Worm (Caenorhabditis elegans): ENCODE results near the gene gyg-1.
A peak's percentile ranks its signal among the peaks of the same experiment; 100 is the strongest.

The gyg-1 gene

ce11 chrX:3552948-3553347 lies 15.5 kb downstream of the gyg-1 start:
- TF ChIP-seq dao-5 (tag; optimal IDR thresholded peaks at IDR 0.05) (no peak), him-1 (tag; optimal IDR thresholded peaks at IDR 0.05) (no peak), W03F9.2 (tag; optimal IDR thresholded peaks at IDR 0.05) (no peak)

ce11 chrX:3553687-3554086 lies 16.3 kb downstream of the gyg-1 start:
- TF ChIP-seq dao-5 (tag; optimal IDR thresholded peaks at IDR 0.05): no peak
- no peak for TF ChIP-seq him-1 (tag; optimal IDR thresholded peaks at IDR 0.05)
- no peak for TF ChIP-seq W03F9.2 (tag; optimal IDR thresholded peaks at IDR 0.05)

ce11 chrX:3554117-3554516 lies 16.7 kb downstream of the gyg-1 start:
- TF ChIP-seq dao-5 (tag; optimal IDR thresholded peaks at IDR 0.05) (no peak), W03F9.2 (tag; optimal IDR thresholded peaks at IDR 0.05) (no peak), him-1 (tag; optimal IDR thresholded peaks at IDR 0.05) (no peak)

- TF ChIP-seq W03F9.2 (tag; optimal IDR thresholded peaks at IDR 0.05): no peak
Observed at ce11 chrX:3555930-3556329, 18.5 kb downstream of the gyg-1 start.

ce11 chrX:3563903-3564302 lies 26.5 kb downstream of the gyg-1 start, which contains the start of gene vit-4:
vit-4 (minus strand) TSS chrX:3563965.
- no peak for TF ChIP-seq him-1 (tag; optimal IDR thresholded peaks at IDR 0.05)
- no peak for TF ChIP-seq W03F9.2 (tag; optimal IDR thresholded peaks at IDR 0.05)
- no peak for TF ChIP-seq dao-5 (tag; optimal IDR thresholded peaks at IDR 0.05)

ce11 chrX:3566856-3567255 lies 29.4 kb downstream of the gyg-1 start:
- TF ChIP-seq W03F9.2 (tag; optimal IDR thresholded peaks at IDR 0.05) (no peak), dao-5 (tag; optimal IDR thresholded peaks at IDR 0.05) (no peak), him-1 (tag; optimal IDR thresholded peaks at IDR 0.05) (no peak)

DNA sequence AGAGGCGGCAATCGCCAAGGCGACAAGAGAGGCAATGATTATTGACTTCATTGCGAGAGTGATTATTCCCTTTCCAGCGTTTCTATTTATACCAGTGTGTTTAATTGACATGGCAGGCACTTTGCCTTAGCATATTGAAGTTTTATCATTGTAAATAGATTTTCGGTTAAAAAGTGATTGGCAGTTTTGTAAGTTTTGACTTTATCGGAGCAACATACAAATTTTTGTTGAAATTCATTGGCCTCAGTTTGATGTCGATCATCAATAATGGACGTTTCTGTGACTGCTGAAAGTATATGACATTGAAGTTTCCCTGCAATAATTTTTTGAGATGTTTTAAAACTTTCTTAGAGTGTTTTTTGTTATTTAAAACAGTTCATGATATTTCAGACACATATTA lies 35.1 kb downstream of the gyg-1 start, which contains the start of gene vit-3:
vit-3 (minus strand) TSS at position 60 of the 400 bp plus-strand sequence.
- TF ChIP-seq him-1 (tag; optimal IDR thresholded peaks at IDR 0.05): no peak
- TF ChIP-seq dao-5 (tag; optimal IDR thresholded peaks at IDR 0.05): no peak
- no peak for TF ChIP-seq W03F9.2 (tag; optimal IDR thresholded peaks at IDR 0.05)

DNA sequence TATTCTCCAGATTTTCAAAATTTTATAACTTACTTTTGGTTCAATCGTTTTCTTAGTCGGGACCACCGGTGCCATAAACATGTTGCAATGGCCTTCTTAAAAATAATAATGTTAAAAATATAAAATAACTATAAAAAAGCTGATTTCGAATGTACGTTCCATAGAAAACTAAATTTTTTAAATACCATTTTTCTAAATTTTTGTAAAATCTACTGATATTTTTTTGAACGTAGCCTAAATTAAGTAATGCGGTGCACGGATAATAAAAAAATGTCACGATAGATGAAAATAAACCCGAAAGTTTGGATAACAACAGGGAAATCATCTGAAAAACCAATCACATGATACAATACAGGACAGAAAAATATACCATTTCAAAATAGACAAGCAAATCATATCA lies 36.0 kb downstream of the gyg-1 start, which contains the start of gene T27A10.5:
T27A10.5 (minus strand) TSS at position 101 of the 400 bp plus-strand sequence.
- no peak for TF ChIP-seq him-1 (tag; optimal IDR thresholded peaks at IDR 0.05)
- TF ChIP-seq dao-5 (tag; optimal IDR thresholded peaks at IDR 0.05): no peak
- TF ChIP-seq W03F9.2 (tag; optimal IDR thresholded peaks at IDR 0.05): no peak

- TF ChIP-seq him-1 (tag; optimal IDR thresholded peaks at IDR 0.05): no peak
- TF ChIP-seq W03F9.2 (tag; optimal IDR thresholded peaks at IDR 0.05): peak; percentile 6
Observed at ce11 chrX:3576239-3576638, 38.8 kb downstream of the gyg-1 start, which contains the start of gene ckc-1. ckc-1 (plus strand) TSS chrX:3576606.

- TF ChIP-seq him-1 (tag; optimal IDR thresholded peaks at IDR 0.05) (no peak), W03F9.2 (tag; optimal IDR thresholded peaks at IDR 0.05) (no peak), dao-5 (tag; optimal IDR thresholded peaks at IDR 0.05) (no peak)
Observed at ce11 chrX:3581813-3582212, 44.4 kb downstream of the gyg-1 start.

- no peak for TF ChIP-seq W03F9.2 (tag; optimal IDR thresholded peaks at IDR 0.05)
Observed at ce11 chrX:3583436-3583835, 46.0 kb downstream of the gyg-1 start.

ce11 chrX:3584481-3584880 lies 47.0 kb downstream of the gyg-1 start:
- TF ChIP-seq W03F9.2 (tag; optimal IDR thresholded peaks at IDR 0.05) (no peak), him-1 (tag; optimal IDR thresholded peaks at IDR 0.05) (no peak), dao-5 (tag; optimal IDR thresholded peaks at IDR 0.05) (no peak)

DNA sequence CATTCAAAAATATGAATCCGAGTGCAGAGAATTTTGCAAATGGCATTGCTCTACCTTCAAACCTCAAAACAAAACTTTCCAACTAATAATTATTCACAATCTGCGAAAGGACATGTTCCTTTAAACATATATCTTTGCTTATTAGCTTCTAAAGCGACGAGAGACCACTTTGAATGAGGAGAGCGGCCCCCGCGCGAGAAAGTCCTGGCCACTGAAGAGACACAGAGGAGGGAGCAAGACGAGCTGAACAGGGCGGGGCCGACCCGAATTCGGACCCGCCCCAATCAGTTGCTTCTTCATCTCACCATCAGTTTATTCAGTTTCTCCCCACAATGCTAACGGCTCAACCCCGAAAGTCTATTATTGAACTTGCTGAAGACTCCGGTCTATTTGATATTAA lies 48.2 kb downstream of the gyg-1 start, which contains the start of gene T27A10.2:
T27A10.2 (plus strand) TSS at position 333 of the 400 bp plus-strand sequence.
- TF ChIP-seq dao-5 (tag; optimal IDR thresholded peaks at IDR 0.05): no peak
- TF ChIP-seq W03F9.2 (tag; optimal IDR thresholded peaks at IDR 0.05): no peak
- TF ChIP-seq him-1 (tag; optimal IDR thresholded peaks at IDR 0.05): no peak

ce11 chrX:3590510-3590909 lies 53.1 kb downstream of the gyg-1 start:
- TF ChIP-seq W03F9.2 (tag; optimal IDR thresholded peaks at IDR 0.05) (no peak), dao-5 (tag; optimal IDR thresholded peaks at IDR 0.05) (no peak), him-1 (tag; optimal IDR thresholded peaks at IDR 0.05) (no peak)

Measured in whole organism, L4/young adult.